Worm (Caenorhabditis elegans) whole organism, young adult: ENCODE data around the gene T08G3.13.

Source experiments
- B0336.3 ChIP-seq: fragments of 200-800 bp; sonication (Bioruptor generic); IDR thresholded peaks from 2 replicates; pipeline ENCODE4 v1.3.6; 2022; ENCODE audit warnings: missing genetic modification characterization, missing compliant biosample characterization
- Y53G8AR.9 ChIP-seq: fragments of 200-800 bp; sonication (Bioruptor generic); conservative IDR thresholded peaks from 2 replicates; pipeline ENCODE4 v1.3.6; 2022; ENCODE audit warnings: missing genetic modification reagents, missing genetic modification characterization, missing compliant biosample characterization
- ama-1 ChIP-seq, 3 experiments: fragments of 150-350 bp in 1 of 3; sonication (generic microtip) in 2 of 3; optimal IDR thresholded peaks; 2 replicates each; lab custom pipeline; 2014 to 2018; ENCODE audit warnings: missing biosample characterization in 2 of 3, missing genetic modification characterization in 2 of 3, missing genetic modification reagents in 2 of 3
- ceh-27 ChIP-seq: fragments of 200-800 bp; sonication (Bioruptor generic); optimal IDR thresholded peaks from 2 replicates; lab custom pipeline; 2018; ENCODE audit warnings: mild to moderate bottlenecking, missing genetic modification characterization, moderate library complexity, missing compliant biosample characterization
- mcd-1 ChIP-seq: fragments of 200-800 bp; sonication (Bioruptor generic); IDR thresholded peaks from 2 replicates; pipeline ENCODE4 v1.3.6; 2022; ENCODE audit warnings: missing genetic modification reagents, missing genetic modification characterization, missing compliant biosample characterization
- nhr-120 ChIP-seq: fragments of 200-800 bp; sonication (Bioruptor generic); IDR thresholded peaks from 2 replicates; pipeline ENCODE4 v1.3.6; 2022; ENCODE audit warnings: missing genetic modification characterization, missing compliant biosample characterization
- nhr-80 ChIP-seq: sonication (generic microtip); optimal IDR thresholded peaks from 2 replicates; lab custom pipeline; 2016; ENCODE audit warnings: missing genetic modification characterization, missing compliant biosample characterization
- snpc-4 ChIP-seq, 5 experiments: fragments of 150-350 bp in 1 of 5; sonication (generic microtip) in 4 of 5; optimal IDR thresholded peaks; 2 replicates each; lab custom pipeline; 2014 to 2018; ENCODE audit warnings: missing genetic modification characterization in 5 of 5, missing biosample characterization in 3 of 5, antibody characterized with exemption in 2 of 5, mild to moderate bottlenecking in 2 of 5, missing compliant biosample characterization in 2 of 5, missing genotype in 2 of 5, moderate library complexity in 2 of 5, missing genetic modification reagents in 1 of 5
- tbp1 ChIP-seq: fragments of 200-800 bp; sonication (Bioruptor generic); optimal IDR thresholded peaks from 2 replicates; lab custom pipeline; 2018; ENCODE audit warnings: mild to moderate bottlenecking, missing genetic modification characterization, missing compliant biosample characterization
- unc-62 ChIP-seq: fragments of 150-350 bp; optimal IDR thresholded peaks from 2 replicates; lab custom pipeline; 2014; ENCODE audit warnings: missing biosample characterization, missing genetic modification reagents, missing genetic modification characterization

- TF ChIP-seq nhr-80 (tag; lab: Kevin White, UChicago) (no peak), ama-1 (optimal IDR thresholded peaks at IDR 0.05; lab: Kevin White, UChicago) (no peak), ama-1 (GFP tag; optimal IDR thresholded peaks at IDR 0.05; lab: Kevin White, UChicago) (no peak), Y53G8AR.9 (GFP tag; lab: Robert Waterston, UW) (no peak), nhr-120 (GFP tag; lab: Robert Waterston, UW) (no peak), unc-62 (GFP tag; lab: Kevin White, UChicago) (no peak), B0336.3 (no peak), ceh-27 (GFP tag; lab: Kevin White, UChicago) (no peak), tbp1 (no peak), mcd-1 (GFP tag; lab: Robert Waterston, UW) (no peak), snpc-4 (GFP tag; optimal IDR thresholded peaks at IDR 0.05; lab: Kevin White, UChicago) (no peak), snpc-4 (tag; optimal IDR thresholded peaks at IDR 0.05; lab: Kevin White, UChicago) (no peak)
Observed at ce11 chrV:16406357-16406756, 41.5 kb upstream of the T08G3.13 start.
